Worm (Caenorhabditis elegans): ENCODE data around the gene str-12.

DNA sequence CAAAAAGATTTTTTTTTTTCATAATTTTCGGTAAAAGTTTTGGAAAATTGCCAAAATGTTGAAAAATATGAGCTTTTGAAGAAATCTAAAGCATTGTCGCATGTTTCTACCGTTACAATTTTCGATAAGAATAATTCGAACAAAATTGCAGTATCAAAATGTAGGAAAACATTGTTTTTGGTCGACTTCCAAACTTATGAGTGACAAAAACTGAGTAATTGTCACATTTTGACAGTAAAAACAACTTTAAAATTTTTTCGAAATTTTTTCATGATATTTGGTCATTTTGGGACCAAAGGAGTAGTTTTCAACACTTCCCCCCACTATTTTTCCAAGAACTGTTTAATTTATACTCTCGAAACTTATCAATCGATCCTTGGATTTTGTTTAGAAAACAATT lies 16.1 kb upstream of the str-12 start, which contains the start of gene fbxa-139:
- TF ChIP-seq tbx-37 (GFP tag; conservative IDR thresholded peaks at IDR 0.05) (no peak), scrt-1 (GFP tag; IDR thresholded peaks at IDR 0.05) (no peak), ceh-36 (tag; optimal IDR thresholded peaks at IDR 0.05) (no peak), tbx-11 (GFP tag; IDR thresholded peaks at IDR 0.05) (no peak), pes-1 (GFP tag; IDR thresholded peaks at IDR 0.05) (no peak), tra-4 (tag; optimal IDR thresholded peaks at IDR 0.05) (no peak), ama-1 (optimal IDR thresholded peaks at IDR 0.05) (no peak), ceh-13 (GFP tag; optimal IDR thresholded peaks at IDR 0.05) (no peak), flt-1 (GFP tag; IDR thresholded peaks at IDR 0.05) (no peak), hmbx-1 (tag; optimal IDR thresholded peaks at IDR 0.05) (no peak), F13C5.2 (tag; optimal IDR thresholded peaks at IDR 0.05) (no peak), sea-1 (GFP tag; conservative IDR thresholded peaks at IDR 0.05) (no peak), hnd-1 (tag; optimal IDR thresholded peaks at IDR 0.05) (no peak)
